Fruit fly (Drosophila melanogaster) whole organism, pupa: Measurements from ENCODE around the gene CG3513.

Experiments
- CG10348 ChIP-seq: fragments of 200-800 bp; sonication (Bioruptor generic); IDR thresholded peaks from 2 replicates; pipeline ENCODE4 v1.3.6; 2022; ENCODE audit warnings: missing biosample characterization, missing genetic modification characterization
- CG12605 ChIP-seq: fragments of 200-800 bp; sonication (Bioruptor generic); IDR thresholded peaks from 2 replicates; pipeline ENCODE4 v1.3.6; 2022; ENCODE audit warnings: missing biosample characterization, missing genetic modification characterization
- CG13204 ChIP-seq: fragments of 200-800 bp; sonication (Bioruptor generic); optimal IDR thresholded peaks from 2 replicates; lab custom pipeline; 2018; ENCODE audit warnings: missing biosample characterization, mild to moderate bottlenecking, missing genetic modification characterization, moderate library complexity
- CG14655 ChIP-seq: fragments of 200-800 bp; sonication (Bioruptor generic); optimal IDR thresholded peaks from 3 replicates; lab custom pipeline; 2017; ENCODE audit warnings: mild to moderate bottlenecking, missing biosample characterization, missing genetic modification reagents, missing genetic modification characterization
- CG15710 ChIP-seq: fragments of 200-800 bp; sonication (Bioruptor generic); optimal IDR thresholded peaks from 2 replicates; lab custom pipeline; 2018; ENCODE audit warnings: missing biosample characterization, mild to moderate bottlenecking, missing genetic modification characterization, moderate library complexity
- CG17806 ChIP-seq: fragments of 200-800 bp; sonication (Bioruptor generic); optimal IDR thresholded peaks from 2 replicates; lab custom pipeline; 2018; ENCODE audit warnings: missing biosample characterization, mild to moderate bottlenecking, missing genetic modification characterization, moderate library complexity
- CG32121 ChIP-seq: fragments of 200-800 bp; sonication (Bioruptor generic); IDR thresholded peaks from 2 replicates; pipeline ENCODE4 v1.3.6; 2022; ENCODE audit warnings: missing biosample characterization, missing genetic modification characterization
- CG34367 ChIP-seq: fragments of 200-800 bp; sonication (Bioruptor generic); optimal IDR thresholded peaks from 2 replicates; lab custom pipeline; 2018; ENCODE audit warnings: missing biosample characterization, mild to moderate bottlenecking, missing genetic modification characterization
- CG4496 ChIP-seq: fragments of 200-800 bp; sonication (Bioruptor generic); IDR thresholded peaks from 3 replicates; pipeline ENCODE4 v1.3.6; 2022; ENCODE audit warnings: missing biosample characterization, missing genetic modification characterization
- CG8159 ChIP-seq: fragments of 200-800 bp; sonication (Bioruptor generic); optimal IDR thresholded peaks from 3 replicates; lab custom pipeline; 2018; ENCODE audit warnings: missing biosample characterization, mild to moderate bottlenecking, missing genetic modification characterization, moderate library complexity
- CG8301 ChIP-seq: fragments of 200-800 bp; sonication (Bioruptor generic); optimal IDR thresholded peaks from 2 replicates; lab custom pipeline; 2018; ENCODE audit warnings: missing biosample characterization, mild to moderate bottlenecking, missing genetic modification characterization
- CG9948 ChIP-seq: fragments of 200-800 bp; sonication (Bioruptor generic); optimal IDR thresholded peaks from 2 replicates; lab custom pipeline; 2018; ENCODE audit warnings: missing biosample characterization, mild to moderate bottlenecking, missing genetic modification characterization, moderate library complexity
- D1 ChIP-seq: fragments of 200-800 bp; sonication (Bioruptor generic); optimal IDR thresholded peaks from 2 replicates; lab custom pipeline; 2018; ENCODE audit warnings: missing biosample characterization, mild to moderate bottlenecking, missing genetic modification characterization, moderate library complexity
- EcR ChIP-seq: fragments of 200-800 bp; sonication (Bioruptor generic); optimal IDR thresholded peaks from 3 replicates; lab custom pipeline; 2019; ENCODE audit warnings: missing biosample characterization, missing genetic modification characterization, mild to moderate bottlenecking, moderate library complexity, missing genetic modification reagents
- Ets98B ChIP-seq: fragments of 200-800 bp; sonication (Bioruptor generic); IDR thresholded peaks from 2 replicates; pipeline ENCODE4 v1.3.6; 2022; ENCODE audit warnings: missing biosample characterization, missing genetic modification characterization
- Pif1A ChIP-seq: fragments of 200-800 bp; sonication (Bioruptor generic); optimal IDR thresholded peaks from 3 replicates; lab custom pipeline; 2016; ENCODE audit warnings: missing biosample characterization, missing genetic modification characterization
- Pif1B ChIP-seq: fragments of 200-800 bp; sonication (Bioruptor generic); optimal IDR thresholded peaks from 3 replicates; lab custom pipeline; 2016; ENCODE audit warnings: missing biosample characterization, missing genetic modification characterization
- Snoo ChIP-seq: fragments of 200-800 bp; sonication (Bioruptor generic); optimal IDR thresholded peaks from 3 replicates; lab custom pipeline; 2017; ENCODE audit warnings: missing biosample characterization, mild to moderate bottlenecking, missing genetic modification characterization, inconsistent platforms
- fd96Ca ChIP-seq: fragments of 200-800 bp; sonication (Bioruptor generic); IDR thresholded peaks from 3 replicates; pipeline ENCODE4 v1.3.6; 2022; ENCODE audit warnings: missing biosample characterization, missing genetic modification characterization
- gl ChIP-seq: fragments of 200-800 bp; sonication (Bioruptor generic); optimal IDR thresholded peaks from 2 replicates; lab custom pipeline; 2018; ENCODE audit warnings: missing biosample characterization, mild to moderate bottlenecking, missing genetic modification characterization
- rn ChIP-seq: fragments of 200-800 bp; sonication (Bioruptor generic); IDR thresholded peaks from 2 replicates; pipeline ENCODE4 v1.3.6; 2022; ENCODE audit warnings: missing biosample characterization, missing genetic modification characterization

Gene CG3513

DNA sequence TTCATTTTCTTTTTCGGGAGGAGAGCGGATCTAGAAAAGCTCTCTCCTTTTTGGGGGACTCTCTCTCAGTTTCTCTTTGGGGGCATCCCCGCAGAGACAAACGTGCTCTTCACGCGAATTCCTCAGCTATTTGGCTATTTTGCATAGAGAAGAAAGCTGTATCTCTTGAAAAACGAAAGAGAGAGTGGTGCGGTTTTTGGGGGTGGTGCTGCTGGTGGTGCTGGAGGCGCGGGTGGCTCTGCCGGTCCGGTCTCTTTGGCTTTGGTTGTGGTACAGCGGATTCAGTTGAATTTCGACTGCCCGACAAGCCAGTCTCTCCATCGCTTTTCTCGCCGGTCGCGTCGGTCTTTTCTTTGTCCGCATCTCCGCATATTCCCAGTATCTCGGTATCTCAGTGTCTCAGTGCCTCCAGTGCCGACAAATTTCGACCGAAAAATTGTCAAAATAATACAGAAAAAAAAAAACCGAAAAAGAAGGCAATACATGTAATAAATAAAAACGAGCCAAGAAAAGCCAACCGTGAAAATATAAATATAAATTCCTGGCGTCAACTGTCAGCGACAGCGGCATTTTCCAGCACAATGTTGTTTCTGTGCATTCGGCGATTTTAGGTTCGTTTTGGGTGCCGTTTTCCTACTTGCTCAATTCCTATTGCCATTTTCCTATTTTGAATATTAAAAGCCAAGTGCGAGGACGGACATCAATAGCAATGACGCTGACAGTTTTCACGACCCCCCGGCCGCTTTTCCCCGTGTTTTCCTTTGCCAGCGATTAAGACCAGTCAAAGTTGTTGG, 37.4 kb upstream of the CG3513 start, which contains the start of gene CG10019:
Gene CG10019, plus strand, starts transcription at position 285 of the 794 bp plus-strand sequence.
- TF ChIP-seq gl (tag; lab: Kevin White, UChicago) (no peak), Snoo (no peak), CG14655 (GFP tag; lab: Kevin White, UChicago) (peak; percentile 4), CG13204 (GFP tag; lab: Kevin White, UChicago) (no peak), Ets98B (peak; percentile 31; the same call in 1 of the 2 replicates), CG4496 (peak; percentile 31; the same call in 1 of the 3 replicates), CG34367 (tag; lab: Kevin White, UChicago) (no peak), D1 (tag; lab: Kevin White, UChicago) (no peak), fd96Ca (GFP tag; lab: Robert Waterston, UW) (no peak), CG32121 (GFP tag; lab: Robert Waterston, UW) (peak; percentile 48)
- TF ChIP-seq, all 21 proteins: peak for 4

DNA sequence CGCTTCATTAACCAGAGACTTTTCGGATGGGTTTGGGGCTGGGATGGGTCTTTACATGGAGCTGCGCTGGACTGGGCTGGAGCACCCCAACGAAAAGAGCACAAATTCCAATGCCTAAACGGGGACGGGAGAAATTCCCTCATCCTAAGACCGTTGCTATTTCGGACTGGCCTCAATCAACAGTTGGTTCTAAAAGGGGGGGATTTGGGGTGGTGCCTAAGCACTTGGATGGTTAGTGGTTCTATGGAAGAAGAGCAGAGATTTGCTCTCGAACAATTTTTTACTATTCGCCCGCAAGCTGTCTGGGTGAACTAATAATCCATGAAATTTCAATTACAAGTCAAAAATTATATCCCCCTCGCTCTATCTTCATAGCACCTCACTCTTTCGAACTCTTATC, 36.7 kb upstream of the CG3513 start:
- no peak for TF ChIP-seq Pif1A (GFP tag; lab: Kevin White, UChicago)
- TF ChIP-seq CG13204 (GFP tag; lab: Kevin White, UChicago) = no peak
- TF ChIP-seq CG17806 = no peak
- TF ChIP-seq Ets98B = no peak
- TF ChIP-seq fd96Ca (GFP tag; lab: Robert Waterston, UW) = no peak
- TF ChIP-seq CG32121 (GFP tag; lab: Robert Waterston, UW) = no peak
- TF ChIP-seq CG9948 (tag; lab: Kevin White, UChicago) = no peak
- TF ChIP-seq D1 (tag; lab: Kevin White, UChicago) = no peak
- TF ChIP-seq gl (tag; lab: Kevin White, UChicago) = no peak
- no peak for TF ChIP-seq rn (GFP tag; lab: Robert Waterston, UW)

DNA sequence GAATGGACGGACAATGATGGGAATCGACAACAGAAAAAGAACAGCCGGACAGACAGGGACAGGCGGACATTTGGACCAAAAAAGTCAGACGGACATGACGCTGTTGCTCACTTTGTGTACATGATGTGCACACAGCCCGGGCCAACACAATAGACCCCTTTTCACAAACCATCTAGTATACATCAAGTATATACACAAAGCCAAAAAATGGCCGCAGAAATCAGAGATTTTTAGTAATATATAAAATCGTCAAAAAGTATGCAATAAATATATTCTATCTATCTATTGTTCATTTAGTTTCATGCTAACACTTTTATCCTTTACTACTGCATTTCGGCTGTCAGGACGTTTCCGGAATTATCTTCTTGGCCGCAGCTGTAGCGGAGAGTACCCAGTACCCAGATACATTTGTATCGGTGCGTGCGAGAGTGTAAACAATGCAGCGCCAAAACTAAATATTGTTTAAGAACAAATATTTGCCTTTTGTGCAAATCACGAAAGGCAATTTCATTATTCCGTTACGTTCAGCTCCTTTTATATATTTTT, 26.5 kb upstream of the CG3513 start:
- TF ChIP-seq CG4496 = 0 out of 3 replicates have a peak, but pooled peaks have one; percentile 27
- no peak for TF ChIP-seq gl (tag; lab: Kevin White, UChicago)
- TF ChIP-seq Pif1A (GFP tag; lab: Kevin White, UChicago) = peak; percentile 52
- 0 out of 3 replicates have a peak, but pooled peaks have one; percentile 12 for TF ChIP-seq fd96Ca (GFP tag; lab: Robert Waterston, UW)
- TF ChIP-seq Pif1B (GFP tag; lab: Kevin White, UChicago) = peak; percentile 38
- no peak for TF ChIP-seq CG14655 (GFP tag; lab: Kevin White, UChicago)
- TF ChIP-seq EcR (GFP tag; lab: Kevin White, UChicago) = no peak
- TF ChIP-seq CG9948 (tag; lab: Kevin White, UChicago) = no peak
- no peak for TF ChIP-seq rn (GFP tag; lab: Robert Waterston, UW)
- TF ChIP-seq D1 (tag; lab: Kevin White, UChicago) = no peak
- no peak for TF ChIP-seq Ets98B
- no peak for TF ChIP-seq CG10348 (GFP tag; lab: Robert Waterston, UW)
- no peak for TF ChIP-seq CG12605 (GFP tag; lab: Robert Waterston, UW)
- peak; percentile 29 for TF ChIP-seq CG34367 (tag; lab: Kevin White, UChicago)
- TF ChIP-seq CG13204 (GFP tag; lab: Kevin White, UChicago) = no peak
- no peak for TF ChIP-seq CG15710 (tag; lab: Kevin White, UChicago)
- TF ChIP-seq CG8159 (tag; lab: Kevin White, UChicago) = peak; percentile 49
- TF ChIP-seq Snoo = no peak
- no peak for TF ChIP-seq CG32121 (GFP tag; lab: Robert Waterston, UW)
- TF ChIP-seq CG8301 (tag; lab: Kevin White, UChicago) = no peak
- TF ChIP-seq CG17806 = no peak

DNA sequence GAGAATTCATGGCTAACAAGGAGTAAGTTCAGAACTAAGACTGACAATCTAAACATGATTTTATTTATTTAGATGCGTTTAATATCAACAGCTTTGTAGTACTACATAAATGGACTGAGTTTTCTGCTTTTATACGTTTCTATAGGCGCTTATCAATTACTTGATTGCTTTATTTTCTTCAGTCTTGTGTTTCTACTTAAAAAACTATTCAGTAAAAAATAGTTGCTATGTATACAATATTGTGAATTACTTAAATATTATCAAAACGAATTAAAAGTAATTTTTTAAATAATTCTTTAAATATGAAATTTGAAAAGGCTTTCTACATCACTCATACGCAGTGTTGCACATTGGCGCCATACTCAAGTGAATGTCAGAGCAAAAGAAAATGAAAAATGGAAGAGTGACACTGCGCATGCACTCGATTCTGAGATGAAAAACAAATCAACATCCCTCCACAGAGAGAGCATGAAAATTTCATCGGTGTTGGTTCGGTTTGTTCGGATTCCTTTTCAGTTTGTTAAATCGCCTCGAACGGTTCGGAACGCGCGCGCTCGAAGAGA, 24.8 kb upstream of the CG3513 start, which contains the start of the genes lectin-24A and Shaw:
Gene lectin-24A, minus strand, starts transcription at position 101 of the 563 bp plus-strand sequence.
Gene Shaw, plus strand, starts transcription at position 513 of the 563 bp plus-strand sequence.
- no peak for TF ChIP-seq Ets98B
- TF ChIP-seq CG15710 (tag; lab: Kevin White, UChicago) = no peak
- no peak for TF ChIP-seq CG8301 (tag; lab: Kevin White, UChicago)
- no peak for TF ChIP-seq CG34367 (tag; lab: Kevin White, UChicago)

DNA sequence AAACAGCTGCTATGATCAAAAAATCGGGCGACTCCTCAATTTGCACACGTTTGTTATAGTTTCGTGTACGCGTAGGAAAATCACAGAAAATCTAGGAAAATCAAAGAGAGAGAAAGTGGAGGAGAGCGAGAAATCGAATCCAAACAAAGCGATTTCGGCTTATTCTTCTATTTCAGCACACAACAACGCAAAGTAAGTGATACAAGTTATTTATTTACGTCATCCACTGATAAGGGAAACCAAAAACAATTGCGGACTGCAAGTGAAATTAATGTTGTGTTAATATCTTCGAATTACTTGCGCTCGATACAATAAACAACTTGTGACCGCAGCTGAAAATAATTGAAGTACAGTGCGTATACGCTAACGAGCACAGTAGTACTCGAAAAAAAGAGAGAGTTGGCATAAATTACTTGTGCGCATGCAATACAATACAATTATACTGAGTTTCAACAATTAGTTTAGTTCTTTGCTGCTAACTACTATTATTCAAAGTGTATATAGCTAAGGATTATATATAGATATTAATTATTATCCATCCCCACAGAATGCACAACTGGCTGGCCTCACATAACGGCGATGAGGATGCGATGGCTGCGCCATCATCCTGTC, 20.7 kb upstream of the CG3513 start:
- TF ChIP-seq Ets98B (no peak; the same call in 1 of the 2 replicates), Pif1B (GFP tag; lab: Kevin White, UChicago) (no peak), CG8301 (tag; lab: Kevin White, UChicago) (no peak), CG8159 (tag; lab: Kevin White, UChicago) (no peak), CG9948 (tag; lab: Kevin White, UChicago) (no peak), CG34367 (tag; lab: Kevin White, UChicago) (no peak), EcR (GFP tag; lab: Kevin White, UChicago) (no peak), CG17806 (no peak), CG10348 (GFP tag; lab: Robert Waterston, UW) (no peak), CG14655 (GFP tag; lab: Kevin White, UChicago) (no peak), CG4496 (no peak), Pif1A (GFP tag; lab: Kevin White, UChicago) (no peak), D1 (tag; lab: Kevin White, UChicago) (no peak), fd96Ca (GFP tag; lab: Robert Waterston, UW) (no peak)
